Worm (Caenorhabditis elegans): ENCODE data around the gene str-208.

str-208 gene

ce11 chrV:4956529-4956928, at the start of gene str-208:
Gene str-208 (plus strand): TSS chrV:4956829.
- peak; percentile 12 for TF ChIP-seq aha-1 (tag)
- no peak for TF ChIP-seq dpl-1 (GFP tag; optimal IDR thresholded peaks at IDR 0.05)

DNA sequence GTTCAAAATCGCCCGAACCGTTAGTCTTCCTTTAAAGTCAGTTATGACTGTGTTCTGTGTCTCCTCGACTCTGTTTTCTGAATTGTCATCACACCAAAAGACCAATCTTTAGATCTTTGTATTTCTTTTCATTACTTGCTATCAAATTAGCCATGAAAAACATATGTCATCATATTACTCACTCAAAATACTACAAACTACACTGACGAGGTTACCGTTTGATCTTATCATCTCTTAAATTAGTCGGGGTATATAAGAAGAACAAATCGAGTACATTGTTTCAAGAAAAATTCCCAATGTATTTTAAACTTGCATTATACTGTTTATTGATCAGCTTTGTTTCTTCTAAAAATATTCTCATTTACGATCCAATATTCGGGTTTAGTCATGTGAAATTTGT, 48.0 kb upstream of the str-208 start, which contains the start of gene ugt-13:
Gene ugt-13, plus strand, starts transcription at position 294 of the 400 bp plus-strand sequence.
- TF ChIP-seq pqm-1 (tag; optimal IDR thresholded peaks at IDR 0.05) (no peak), F49E8.2 (tag; optimal IDR thresholded peaks at IDR 0.05; ENCODE audit: borderline replicate concordance) (no peak), madf-9 (GFP tag; conservative IDR thresholded peaks at IDR 0.05) (no peak), rbr-2 (tag; optimal IDR thresholded peaks at IDR 0.05) (no peak), saeg-2 (GFP tag; IDR thresholded peaks at IDR 0.05) (no peak), dmd-8 (GFP tag; IDR thresholded peaks at IDR 0.05) (no peak), mxl-2 (GFP tag; conservative IDR thresholded peaks at IDR 0.05) (no peak), egl-43 (GFP tag; IDR thresholded peaks at IDR 0.05) (no peak), zfp-3 (GFP tag; conservative IDR thresholded peaks at IDR 0.05) (no peak), lsy-2 (tag; optimal IDR thresholded peaks at IDR 0.05) (peak in 1 of 2 experiments; percentile 28), nhr-76 (tag; optimal IDR thresholded peaks at IDR 0.05) (no peak), nhr-77 (tag; optimal IDR thresholded peaks at IDR 0.05) (no peak), ztf-7 (tag; optimal IDR thresholded peaks at IDR 0.05) (peak; percentile 97), gei-8 (GFP tag; optimal IDR thresholded peaks at IDR 0.05) (no peak), daf-8 (GFP tag; IDR thresholded peaks at IDR 0.05) (no peak), daf-16 (GFP tag; optimal IDR thresholded peaks at IDR 0.05) (no peak), daf-16 (tag; optimal IDR thresholded peaks at IDR 0.05) (no peak), nhr-28 (tag; optimal IDR thresholded peaks at IDR 0.05) (peak; percentile 94), Y5F2A.4 (GFP tag; optimal IDR thresholded peaks at IDR 0.05) (no peak), cey-2 (tag; optimal IDR thresholded peaks at IDR 0.05; ENCODE audit: borderline replicate concordance, insufficient read depth) (peak; percentile 47), Y75B8A.6 (GFP tag; IDR thresholded peaks at IDR 0.05) (no peak), dmd-9 (GFP tag; IDR thresholded peaks at IDR 0.05) (no peak), ces-1 (GFP tag; optimal IDR thresholded peaks at IDR 0.05) (no peak), lim-7 (GFP tag; IDR thresholded peaks at IDR 0.05) (no peak), T26A8.4 (GFP tag; IDR thresholded peaks at IDR 0.05) (no peak), zip-2 (tag; optimal IDR thresholded peaks at IDR 0.05) (no peak), spr-3 (GFP tag; optimal IDR thresholded peaks at IDR 0.05) (no peak), nhr-102 (tag; optimal IDR thresholded peaks at IDR 0.05) (peak; percentile 33), ctbp-1 (GFP tag; IDR thresholded peaks at IDR 0.05) (no peak), aha-1 (tag) (peak; percentile 73), Y105C5A.15 (GFP tag; IDR thresholded peaks at IDR 0.05) (no peak), zfp-2 (tag; optimal IDR thresholded peaks at IDR 0.05) (no peak), jun-1 (tag; optimal IDR thresholded peaks at IDR 0.05) (no peak), nhr-48 (tag; optimal IDR thresholded peaks at IDR 0.05) (peak; percentile 39), sdz-12 (GFP tag; optimal IDR thresholded peaks at IDR 0.05) (no peak), lin-13 (GFP tag; optimal IDR thresholded peaks at IDR 0.05) (no peak), T20F7.1 (GFP tag; optimal IDR thresholded peaks at IDR 0.05) (no peak), hlh-30 (tag; optimal IDR thresholded peaks at IDR 0.05; ENCODE audit: insufficient read depth) (peak; percentile 9), Y48G9A.11 (GFP tag; IDR thresholded peaks at IDR 0.05) (no peak), hmg-1.1 (GFP tag; IDR thresholded peaks at IDR 0.05) (no peak), zip-11 (GFP tag; IDR thresholded peaks at IDR 0.05) (no peak), ZK337.2 (GFP tag; IDR thresholded peaks at IDR 0.05) (no peak), egl-27 (tag; optimal IDR thresholded peaks at IDR 0.05) (no peak), daf-19 (GFP tag; conservative IDR thresholded peaks at IDR 0.05) (no peak), aly-2 (tag; optimal IDR thresholded peaks at IDR 0.05) (no peak), attf-4 (tag; optimal IDR thresholded peaks at IDR 0.05) (no peak), arid-1 (GFP tag; conservative IDR thresholded peaks at IDR 0.05) (no peak), mdt-29 (GFP tag; IDR thresholded peaks at IDR 0.05) (no peak), ceh-28 (tag; optimal IDR thresholded peaks at IDR 0.05) (no peak), lin-15B (tag; optimal IDR thresholded peaks at IDR 0.05) (no peak)
